Fruit fly (Drosophila melanogaster) whole organism, wandering third instar larva: ENCODE data around the gene CG43402.

Source experiments
- Myc ChIP-seq: fragments of >200 bp; optimal IDR thresholded peaks from 2 replicates; lab custom pipeline; 2017
- Vsx2 ChIP-seq: fragments of 200-300, 225-300 bp; sonication (Bioruptor generic); optimal IDR thresholded peaks from 2 replicates; lab custom pipeline; 2018; ENCODE audit warnings: missing biosample characterization, missing genetic modification characterization; ENCODE audit not compliant: partially characterized antibody
- dl ChIP-seq, 2 experiments: fragments of 175-275, 200-275 bp in 1 of 2; fragments of 200-275 bp in 1 of 2; sonication (Bioruptor generic); optimal IDR thresholded peaks; lab custom pipeline; 2018; ENCODE audit warnings: mild to moderate bottlenecking in 2 of 2, missing biosample characterization in 2 of 2, missing genetic modification characterization in 2 of 2, moderate library complexity in 2 of 2; ENCODE audit not compliant: partially characterized antibody in 2 of 2, insufficient read depth in 1 of 2
- h ChIP-seq: fragments of 200-800 bp; sonication (Bioruptor generic); optimal IDR thresholded peaks from 3 replicates; lab custom pipeline; 2016; ENCODE audit warnings: missing biosample characterization, mild to moderate bottlenecking, missing genetic modification characterization
- lola ChIP-seq: fragments of >200 bp; optimal IDR thresholded peaks from 2 replicates; lab custom pipeline; 2017; ENCODE audit warnings: missing biosample characterization, missing genetic modification characterization
- psq ChIP-seq: fragments of 200-800 bp; sonication (Bioruptor generic); optimal IDR thresholded peaks from 3 replicates; lab custom pipeline; 2017; ENCODE audit warnings: missing biosample characterization, mild to moderate bottlenecking, missing genetic modification characterization, moderate library complexity

- TF ChIP-seq lola (GFP tag; lab: Kevin White, UChicago) (no peak), psq (no peak), dl (GFP tag; optimal IDR thresholded peaks at IDR 0.05; lab: Kevin White, UChicago; ENCODE audit: insufficient read depth in 1 of 2, partially characterized antibody in 2 of 2) (no peak), Myc (lab: Kevin White, UChicago) (no peak), Vsx2 (GFP tag; lab: Kevin White, UChicago) (no peak), h (GFP tag; lab: Kevin White, UChicago) (no peak)
These were observed 22.8 kb upstream of the CG43402 start for dm6 chr2L:1419656-1420055.
